Worm (Caenorhabditis elegans) whole organism, mixed stage, embryonic: ENCODE measurements around the gene T01C8.2.

ENCODE experiments used
- ceh-43 ChIP-seq: fragments of 200-800 bp; sonication (Bioruptor generic); optimal IDR thresholded peaks from 2 replicates; lab custom pipeline; 2018; ENCODE audit warnings: mild to moderate bottlenecking, missing genetic modification characterization, moderate library complexity, missing compliant biosample characterization
- ham-2 ChIP-seq: fragments of 200-800 bp; sonication (Bioruptor generic); optimal IDR thresholded peaks from 2 replicates; lab custom pipeline; 2018; ENCODE audit warnings: mild to moderate bottlenecking, missing genetic modification characterization, missing compliant biosample characterization
- nhr-12 ChIP-seq: fragments of 150-350 bp; optimal IDR thresholded peaks from 2 replicates; lab custom pipeline; 2014; ENCODE audit warnings: missing biosample characterization, missing genetic modification characterization
- nhr-28 ChIP-seq: fragments of 150-350 bp; optimal IDR thresholded peaks from 2 replicates; lab custom pipeline; 2014; ENCODE audit warnings: missing biosample characterization, missing genetic modification characterization
- unc-62 ChIP-seq: fragments of 150-350 bp; optimal IDR thresholded peaks from 2 replicates; lab custom pipeline; 2014; ENCODE audit warnings: missing biosample characterization, missing genetic modification reagents, missing genetic modification characterization
- ztf-11 ChIP-seq: fragments of 150-350 bp; optimal IDR thresholded peaks from 2 replicates; lab custom pipeline; 2014; ENCODE audit warnings: missing biosample characterization, missing genetic modification characterization

DNA sequence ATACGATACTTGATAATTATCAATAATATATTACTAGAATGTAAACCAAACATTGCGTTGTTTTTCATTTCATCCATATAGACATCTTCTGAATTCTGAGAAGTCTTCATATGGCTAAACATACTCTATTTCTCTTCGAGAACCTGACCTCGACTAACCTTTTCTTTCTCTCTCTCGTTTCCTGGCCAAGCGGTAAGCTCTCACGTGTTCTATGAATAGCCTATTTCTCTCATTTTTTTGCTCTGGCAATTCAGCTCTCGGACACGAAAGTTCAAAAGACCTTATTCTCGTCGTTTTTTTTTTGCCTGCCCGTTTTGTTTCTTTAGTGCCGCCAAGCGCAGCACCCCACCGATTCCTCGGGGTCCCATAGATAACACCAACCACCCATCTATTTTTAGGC lies 48.8 kb upstream of the T01C8.2 start:
- TF ChIP-seq ceh-43 = no peak
- no peak for TF ChIP-seq unc-62 (GFP tag; lab: Kevin White, UChicago)
- TF ChIP-seq ham-2 (GFP tag; lab: Kevin White, UChicago) = no peak
- no peak for TF ChIP-seq nhr-12 (tag; lab: Kevin White, UChicago)
- TF ChIP-seq ztf-11 (tag; lab: Kevin White, UChicago) = no peak
- TF ChIP-seq nhr-28 (tag; lab: Kevin White, UChicago) = no peak
